Worm (Caenorhabditis elegans): ENCODE measurements around the gene clec-187.

clec-187 gene

ce11 chrIV:12897146-12897545 is 25.9 kb upstream of the clec-187 start:
- TF ChIP-seq grh-1 (GFP tag; IDR thresholded peaks at IDR 0.05), result no peak
- TF ChIP-seq unc-62 (GFP tag; optimal IDR thresholded peaks at IDR 0.05), result no peak
- no peak for TF ChIP-seq nhr-84 (tag; optimal IDR thresholded peaks at IDR 0.05)
- no peak for TF ChIP-seq jun-1 (tag; optimal IDR thresholded peaks at IDR 0.05)
- no peak for TF ChIP-seq nhr-77 (tag; optimal IDR thresholded peaks at IDR 0.05)
- TF ChIP-seq efl-1 (optimal IDR thresholded peaks at IDR 0.05), result no peak
- TF ChIP-seq efl-1 (GFP tag; optimal IDR thresholded peaks at IDR 0.05 in 1 of 2), result no peak
- TF ChIP-seq ets-5 (GFP tag; IDR thresholded peaks at IDR 0.05), result no peak
- TF ChIP-seq egl-27 (tag; optimal IDR thresholded peaks at IDR 0.05), result no peak
- no peak for TF ChIP-seq ceh-63 (GFP tag; optimal IDR thresholded peaks at IDR 0.05)

ce11 chrIV:12896371-12896882 is 25.1 kb upstream of the clec-187 start, which contains the start of gene K08D8.7:
K08D8.7 (plus strand) TSS chrIV:12896832.
- peak; percentile 58 for TF ChIP-seq elt-2 (tag; optimal IDR thresholded peaks at IDR 0.05)
- no peak for TF ChIP-seq ceh-63 (GFP tag; optimal IDR thresholded peaks at IDR 0.05)
- no peak for TF ChIP-seq isw-1 (GFP tag; IDR thresholded peaks at IDR 0.05)
- no peak for TF ChIP-seq ceh-88 (GFP tag; IDR thresholded peaks at IDR 0.05)
- no peak for TF ChIP-seq skn-1 (tag; optimal IDR thresholded peaks at IDR 0.05)
- TF ChIP-seq lin-35 (GFP tag; optimal IDR thresholded peaks at IDR 0.05), result peak in 1 of 2 experiments; percentile 24
- TF ChIP-seq tlp-1 (tag; optimal IDR thresholded peaks at IDR 0.05), result no peak

ce11 chrIV:12894996-12895395 is 23.7 kb upstream of the clec-187 start, which contains the start of gene K08D8.11:
K08D8.11 (plus strand) TSS chrIV:12895296.
- TF ChIP-seq ceh-88 (GFP tag; IDR thresholded peaks at IDR 0.05), result no peak
- TF ChIP-seq lin-14 (GFP tag; optimal IDR thresholded peaks at IDR 0.05), result no peak
- no peak for TF ChIP-seq fkh-10 (GFP tag; optimal IDR thresholded peaks at IDR 0.05)
- TF ChIP-seq lsy-2 (tag; optimal IDR thresholded peaks at IDR 0.05), result no peak
- no peak for TF ChIP-seq lir-3 (tag; optimal IDR thresholded peaks at IDR 0.05; ENCODE audit: poor library complexity)
- TF ChIP-seq xbp-1 (tag; optimal IDR thresholded peaks at IDR 0.05), result no peak
- TF ChIP-seq Y116A8C.19 (tag; optimal IDR thresholded peaks at IDR 0.05; ENCODE audit: borderline replicate concordance), result no peak
- TF ChIP-seq egl-27 (tag; optimal IDR thresholded peaks at IDR 0.05), result no peak
- no peak for TF ChIP-seq efl-1 (optimal IDR thresholded peaks at IDR 0.05)
- no peak for TF ChIP-seq efl-1 (GFP tag; optimal IDR thresholded peaks at IDR 0.05 in 1 of 2)
- TF ChIP-seq zip-4 (GFP tag; optimal IDR thresholded peaks at IDR 0.05), result no peak
- no peak for TF ChIP-seq ces-1 (GFP tag; optimal IDR thresholded peaks at IDR 0.05)
- no peak for TF ChIP-seq nhr-12 (tag; optimal IDR thresholded peaks at IDR 0.05)
- no peak for TF ChIP-seq pag-3 (tag; optimal IDR thresholded peaks at IDR 0.05; ENCODE audit: borderline replicate concordance, insufficient read depth)
- no peak for TF ChIP-seq ztf-11 (tag; optimal IDR thresholded peaks at IDR 0.05)
- no peak for TF ChIP-seq nhr-77 (tag; optimal IDR thresholded peaks at IDR 0.05)
- TF ChIP-seq mdl-1 (tag; optimal IDR thresholded peaks at IDR 0.05), result no peak
- no peak for TF ChIP-seq pqm-1 (tag; optimal IDR thresholded peaks at IDR 0.05)
- no peak for TF ChIP-seq ets-5 (GFP tag; IDR thresholded peaks at IDR 0.05)

- TF ChIP-seq nhr-84 (tag; optimal IDR thresholded peaks at IDR 0.05) (no peak), ama-1 (optimal IDR thresholded peaks at IDR 0.05) (no peak), nhr-12 (tag; optimal IDR thresholded peaks at IDR 0.05) (no peak), nhr-85 (tag) (peak; percentile 6), lin-35 (GFP tag; optimal IDR thresholded peaks at IDR 0.05) (no peak), F16B12.6 (tag; optimal IDR thresholded peaks at IDR 0.05) (no peak)
These were observed 21.9 kb upstream of the clec-187 start, which contains the start of gene K08D8.12 for ce11 chrIV:12893166-12893565. K08D8.12 (plus strand) TSS chrIV:12893466.

ce11 chrIV:12892194-12892593 is 20.9 kb upstream of the clec-187 start, which contains the start of gene K08D8.1:
K08D8.1 (plus strand) TSS chrIV:12892494.
- TF ChIP-seq nhr-12 (tag; optimal IDR thresholded peaks at IDR 0.05), result no peak
- no peak for TF ChIP-seq mab-9 (GFP tag; IDR thresholded peaks at IDR 0.05)
- TF ChIP-seq lsy-2 (tag; optimal IDR thresholded peaks at IDR 0.05), result no peak
- no peak for TF ChIP-seq pax-3 (tag; optimal IDR thresholded peaks at IDR 0.05)
- no peak for TF ChIP-seq unc-86 (tag; optimal IDR thresholded peaks at IDR 0.05)
- no peak for TF ChIP-seq swsn-7 (tag; optimal IDR thresholded peaks at IDR 0.05)
- no peak for TF ChIP-seq egl-13 (tag; optimal IDR thresholded peaks at IDR 0.05)
- no peak for TF ChIP-seq nhr-47 (tag; optimal IDR thresholded peaks at IDR 0.05)
- no peak for TF ChIP-seq irx-1 (tag; optimal IDR thresholded peaks at IDR 0.05)
- TF ChIP-seq sptf-1 (tag; optimal IDR thresholded peaks at IDR 0.05), result no peak
- no peak for TF ChIP-seq hlh-4 (tag; optimal IDR thresholded peaks at IDR 0.05)
- TF ChIP-seq ztf-11 (tag; optimal IDR thresholded peaks at IDR 0.05), result no peak
- TF ChIP-seq hlh-17 (GFP tag; optimal IDR thresholded peaks at IDR 0.05; ENCODE audit: borderline replicate concordance), result no peak
